Comparison of ENCODE assay signal across 2 worm cellular contexts in genomic region chrIII:11615802-11616201, ce11.
TF ChIP-seq lines count a peak whose summit lies in the region.

No protein-coding gene starts in this region.

TF ChIP-seq in whole organism, L4 larva, 104 proteins besides CTCF, POLR2A, EP300 and RAD21:
- peak; percentile 23 for TF ChIP-seq aha-1 (tag; lab: Kevin White, UChicago)
- TF ChIP-seq fkh-10 (GFP tag; optimal IDR thresholded peaks at IDR 0.05; lab: Kevin White, UChicago): no peak
- peak; percentile 62 for TF ChIP-seq Y48G9A.11 (GFP tag; IDR thresholded peaks at IDR 0.05; lab: Robert Waterston, UW)

TF ChIP-seq in whole organism, young adult, 124 proteins besides CTCF, POLR2A, EP300 and RAD21:
- TF ChIP-seq attf-3 (GFP tag; conservative IDR thresholded peaks at IDR 0.05; lab: Robert Waterston, UW): peak; percentile 66
- TF ChIP-seq attf-5 (GFP tag; optimal IDR thresholded peaks at IDR 0.05; lab: Kevin White, UChicago): no peak
- peak; percentile 17; the same call in 1 of the 2 replicates for TF ChIP-seq F33H1.4 (GFP tag; IDR thresholded peaks at IDR 0.05; lab: Robert Waterston, UW)
- TF ChIP-seq lsl-1 (GFP tag; optimal IDR thresholded peaks at IDR 0.05; lab: Kevin White, UChicago): peak; percentile 14
- TF ChIP-seq snpc-3.4 (tag; optimal IDR thresholded peaks at IDR 0.05; lab: Kevin White, UChicago): no peak
- TF ChIP-seq lin-40 (tag; optimal IDR thresholded peaks at IDR 0.05; lab: Kevin White, UChicago): no peak
